Worm (Caenorhabditis elegans) whole organism, L1 larva: Measurements from ENCODE around the gene taf-6.1.

ENCODE experiments used
- C04F5.9 ChIP-seq: sonication (generic microtip); optimal IDR thresholded peaks from 2 replicates; lab custom pipeline; 2016; ENCODE audit warnings: missing genetic modification characterization, missing compliant biosample characterization
- Y116A8C.19 ChIP-seq: sonication (generic microtip); optimal IDR thresholded peaks from 2 replicates; lab custom pipeline; 2016; ENCODE audit warnings: missing compliant biosample characterization, missing genetic modification characterization, borderline replicate concordance
- aha-1 ChIP-seq: fragments of 150-350 bp; optimal IDR thresholded peaks from 2 replicates; lab custom pipeline; 2014; ENCODE audit warnings: missing biosample characterization, missing genetic modification characterization
- aly-2 ChIP-seq: fragments of 150-350 bp; optimal IDR thresholded peaks from 2 replicates; lab custom pipeline; 2014; ENCODE audit warnings: missing biosample characterization, missing genetic modification characterization
- ama-1 ChIP-seq: fragments of 150-350 bp; optimal IDR thresholded peaks from 2 replicates; lab custom pipeline; 2014
- blmp-1 ChIP-seq: fragments of 150-350 bp; optimal IDR thresholded peaks from 2 replicates; lab custom pipeline; 2014; ENCODE audit warnings: missing biosample characterization, missing genetic modification characterization
- ceh-8 ChIP-seq: fragments of 200-800 bp; sonication (Bioruptor generic); optimal IDR thresholded peaks from 2 replicates; lab custom pipeline; 2018; ENCODE audit warnings: mild to moderate bottlenecking, missing genetic modification characterization, moderate library complexity, missing compliant biosample characterization
- efl-1 ChIP-seq, 4 experiments: fragments of 150-350 bp; optimal IDR thresholded peaks in 3 of 4; peaks in 1 of 4; 1 replicate in 1 of 4; 2 replicates in 3 of 4; lab custom pipeline; 2014; ENCODE audit warnings: missing biosample characterization in 2 of 4, missing genetic modification characterization in 2 of 4, missing genetic modification reagents in 2 of 4
- efl-3 ChIP-seq: fragments of 200-800 bp; sonication (Bioruptor generic); optimal IDR thresholded peaks from 2 replicates; lab custom pipeline; 2018; ENCODE audit warnings: mild to moderate bottlenecking, missing genetic modification characterization, missing compliant biosample characterization
- elt-3 ChIP-seq, 6 experiments: fragments of 150-350 bp in 1 of 6; sonication (generic microtip); optimal IDR thresholded peaks; 2 replicates each; lab custom pipeline; 2017 to 2018; ENCODE audit warnings: missing biosample characterization in 6 of 6, missing genetic modification characterization in 6 of 6, inconsistent platforms in 1 of 6
- ets-5 ChIP-seq: fragments of 200-800 bp; sonication (Bioruptor generic); IDR thresholded peaks from 2 replicates; pipeline ENCODE4 v1.3.6; 2022; ENCODE audit warnings: missing genetic modification characterization, missing compliant biosample characterization
- fkh-10 ChIP-seq: sonication (generic microtip); optimal IDR thresholded peaks from 2 replicates; lab custom pipeline; 2017; ENCODE audit warnings: missing biosample characterization, missing genetic modification reagents, missing genetic modification characterization
- fkh-4 ChIP-seq: sonication (generic microtip); optimal IDR thresholded peaks from 2 replicates; lab custom pipeline; 2016; ENCODE audit warnings: missing compliant biosample characterization, missing genetic modification characterization, borderline replicate concordance
- hlh-17 ChIP-seq: fragments of 200-800 bp; sonication (Bioruptor generic); optimal IDR thresholded peaks from 2 replicates; lab custom pipeline; 2018; ENCODE audit warnings: missing genetic modification characterization, mild to moderate bottlenecking, missing compliant biosample characterization, moderate library complexity, borderline replicate concordance
- hpl-2 ChIP-seq: fragments of 150-350 bp; optimal IDR thresholded peaks from 2 replicates; lab custom pipeline; 2014; ENCODE audit warnings: missing biosample characterization, missing genetic modification reagents, missing genetic modification characterization
- irx-1 ChIP-seq: sonication (generic microtip); optimal IDR thresholded peaks from 2 replicates; lab custom pipeline; 2016; ENCODE audit warnings: missing genetic modification characterization, missing compliant biosample characterization
- jun-1 ChIP-seq: fragments of 150-350 bp; optimal IDR thresholded peaks from 2 replicates; lab custom pipeline; 2014; ENCODE audit warnings: missing biosample characterization, missing genetic modification reagents, missing genetic modification characterization
- lin-13 ChIP-seq: fragments of 150-350 bp; optimal IDR thresholded peaks from 2 replicates; lab custom pipeline; 2014; ENCODE audit warnings: missing biosample characterization, missing genetic modification reagents, missing genetic modification characterization
- lin-14 ChIP-seq: fragments of 200-800 bp; sonication (Bioruptor generic); optimal IDR thresholded peaks from 2 replicates; lab custom pipeline; 2018; ENCODE audit warnings: mild to moderate bottlenecking, missing genetic modification characterization, moderate library complexity, missing compliant biosample characterization
- lin-15B ChIP-seq: fragments of 150-350 bp; sonication (generic microtip); optimal IDR thresholded peaks from 3 replicates; lab custom pipeline; 2014; ENCODE audit warnings: missing biosample characterization, missing genetic modification characterization
- lin-35 ChIP-seq, 2 experiments: fragments of 150-350 bp; optimal IDR thresholded peaks; 2 replicates each; lab custom pipeline; 2014; ENCODE audit warnings: missing biosample characterization in 2 of 2, missing genetic modification characterization in 2 of 2, missing genetic modification reagents in 2 of 2
- lir-3 ChIP-seq: sonication (generic microtip); optimal IDR thresholded peaks from 2 replicates; lab custom pipeline; 2016; ENCODE audit warnings: mild to moderate bottlenecking, missing genetic modification characterization, moderate library complexity, missing compliant biosample characterization; ENCODE audit not compliant: poor library complexity
- lsy-2 ChIP-seq, 2 experiments: fragments of 150-350 bp; optimal IDR thresholded peaks; 2 replicates each; lab custom pipeline; 2014; ENCODE audit warnings: missing biosample characterization in 2 of 2, missing genetic modification characterization in 2 of 2
- mab-9 ChIP-seq: fragments of 200-800 bp; sonication (Bioruptor generic); IDR thresholded peaks from 2 replicates; pipeline ENCODE4 v1.3.6; 2022; ENCODE audit warnings: missing genetic modification reagents, missing genetic modification characterization, missing compliant biosample characterization
- mdl-1 ChIP-seq, 2 experiments: fragments of 150-350 bp; optimal IDR thresholded peaks; 2 replicates each; lab custom pipeline; 2014 to 2017; ENCODE audit warnings: missing biosample characterization in 2 of 2, missing genetic modification characterization in 2 of 2, inconsistent platforms in 1 of 2
- mef-2 ChIP-seq: fragments of 150-350 bp; optimal IDR thresholded peaks from 2 replicates; lab custom pipeline; 2014; ENCODE audit warnings: missing biosample characterization, missing genetic modification characterization
- mep-1 ChIP-seq: fragments of 150-350 bp; optimal IDR thresholded peaks from 2 replicates; lab custom pipeline; 2014; ENCODE audit warnings: missing biosample characterization, missing genetic modification characterization
- nhr-20 ChIP-seq: sonication (generic microtip); optimal IDR thresholded peaks from 2 replicates; lab custom pipeline; 2016; ENCODE audit warnings: mild to moderate bottlenecking, missing genetic modification characterization, missing compliant biosample characterization
- nhr-28 ChIP-seq: fragments of 150-350 bp; optimal IDR thresholded peaks from 2 replicates; lab custom pipeline; 2014; ENCODE audit warnings: missing biosample characterization, missing genetic modification characterization
- nhr-71 ChIP-seq: sonication (generic microtip); optimal IDR thresholded peaks from 2 replicates; lab custom pipeline; 2016; ENCODE audit warnings: mild to moderate bottlenecking, missing genetic modification characterization, moderate library complexity, missing compliant biosample characterization
- nhr-76 ChIP-seq: sonication (generic microtip); optimal IDR thresholded peaks from 2 replicates; lab custom pipeline; 2017; ENCODE audit warnings: missing biosample characterization, missing genetic modification characterization
- nhr-77 ChIP-seq: fragments of 150-350 bp; optimal IDR thresholded peaks from 2 replicates; lab custom pipeline; 2014; ENCODE audit warnings: missing biosample characterization, missing genetic modification characterization
- nhr-84 ChIP-seq: sonication (generic microtip); optimal IDR thresholded peaks from 2 replicates; lab custom pipeline; 2017; ENCODE audit warnings: missing biosample characterization, missing genetic modification characterization
- nhr-85 ChIP-seq: sonication (generic microtip); peaks from one replicate; lab custom pipeline; 2016; ENCODE audit warnings: missing genetic modification characterization, inconsistent platforms, missing compliant biosample characterization
- nhr-90 ChIP-seq: sonication (generic microtip); optimal IDR thresholded peaks from 2 replicates; lab custom pipeline; 2016; ENCODE audit warnings: mild to moderate bottlenecking, missing genetic modification characterization, missing compliant biosample characterization; ENCODE audit not compliant: poor library complexity
- pag-3 ChIP-seq: sonication (generic microtip); optimal IDR thresholded peaks from 2 replicates; lab custom pipeline; 2017; ENCODE audit warnings: missing genetic modification characterization, mild to moderate bottlenecking, missing compliant biosample characterization, antibody characterized with exemption, borderline replicate concordance; ENCODE audit not compliant: insufficient read depth
- pqm-1 ChIP-seq: sonication (generic microtip); optimal IDR thresholded peaks from 3 replicates; lab custom pipeline; 2017; ENCODE audit warnings: missing biosample characterization, missing genetic modification characterization
- rnt-1 ChIP-seq: sonication (generic microtip); optimal IDR thresholded peaks from 2 replicates; lab custom pipeline; 2016; ENCODE audit warnings: mild to moderate bottlenecking, missing genetic modification characterization, moderate library complexity, missing compliant biosample characterization
- skn-1 ChIP-seq: fragments of 150-350 bp; optimal IDR thresholded peaks from 2 replicates; lab custom pipeline; 2014; ENCODE audit warnings: missing biosample characterization, missing genetic modification characterization
- snu-23 ChIP-seq: sonication (generic microtip); optimal IDR thresholded peaks from 2 replicates; lab custom pipeline; 2016; ENCODE audit warnings: missing genetic modification characterization, missing compliant biosample characterization
- sox-4 ChIP-seq: sonication (generic microtip); optimal IDR thresholded peaks from 2 replicates; lab custom pipeline; 2016; ENCODE audit warnings: missing genetic modification characterization, missing compliant biosample characterization
- sptf-1 ChIP-seq: fragments of 150-350 bp; optimal IDR thresholded peaks from 2 replicates; lab custom pipeline; 2014; ENCODE audit warnings: missing biosample characterization, missing genetic modification characterization
- sup-37 ChIP-seq: fragments of 200-800 bp; sonication (Bioruptor generic); optimal IDR thresholded peaks from 2 replicates; lab custom pipeline; 2018; ENCODE audit warnings: mild to moderate bottlenecking, missing genetic modification characterization, missing compliant biosample characterization
- tbx-2 ChIP-seq: sonication (generic microtip); optimal IDR thresholded peaks from 2 replicates; lab custom pipeline; 2016; ENCODE audit warnings: missing genetic modification characterization, missing compliant biosample characterization
- unc-130 ChIP-seq: fragments of 150-350 bp; optimal IDR thresholded peaks from 2 replicates; lab custom pipeline; 2017; ENCODE audit warnings: missing biosample characterization, missing genetic modification characterization, inconsistent platforms
- unc-30 ChIP-seq: sonication (generic microtip); optimal IDR thresholded peaks from 2 replicates; lab custom pipeline; 2017; ENCODE audit warnings: missing biosample characterization, missing genetic modification characterization
- unc-62 ChIP-seq: fragments of 150-350 bp; optimal IDR thresholded peaks from 2 replicates; lab custom pipeline; 2014; ENCODE audit warnings: missing biosample characterization, missing genetic modification reagents, missing genetic modification characterization
- unc-98 ChIP-seq: fragments of 200-800 bp; sonication (Bioruptor generic); IDR thresholded peaks from 2 replicates; pipeline ENCODE4 v1.3.6; 2022; ENCODE audit warnings: missing genetic modification characterization, missing compliant biosample characterization
- vab-15 ChIP-seq: sonication (generic microtip); optimal IDR thresholded peaks from 2 replicates; lab custom pipeline; 2017; ENCODE audit warnings: missing genotype, mild to moderate bottlenecking, missing genetic modification characterization, missing compliant biosample characterization
- zag-1 ChIP-seq: fragments of 150-350 bp; optimal IDR thresholded peaks from 2 replicates; lab custom pipeline; 2014; ENCODE audit warnings: missing biosample characterization, missing genetic modification characterization

The taf-6.1 gene

ce11 chrII:1084899-1085298 is 42.9 kb upstream of the taf-6.1 start (continued):
- TF ChIP-seq Y116A8C.19 (no peak), mep-1 (tag; lab: Kevin White, UChicago) (peak; percentile 59), zag-1 (tag; lab: Kevin White, UChicago) (no peak), tbx-2 (tag; lab: Kevin White, UChicago) (peak; percentile 51), nhr-76 (no peak), nhr-20 (tag; lab: Kevin White, UChicago) (peak; percentile 61), nhr-84 (tag; lab: Kevin White, UChicago) (no peak), nhr-77 (no peak), mab-9 (no peak), lin-15B (no peak), ets-5 (no peak), aly-2 (no peak), pag-3 (tag; lab: Kevin White, UChicago) (no peak), irx-1 (tag; lab: Kevin White, UChicago) (peak; percentile 52), C04F5.9 (tag; lab: Kevin White, UChicago) (no peak), ceh-8 (GFP tag; lab: Kevin White, UChicago) (no peak), lin-14 (GFP tag; lab: Kevin White, UChicago) (peak; percentile 91), efl-3 (GFP tag; lab: Kevin White, UChicago) (no peak), hlh-17 (no peak), lin-35 (GFP tag; optimal IDR thresholded peaks at IDR 0.05; lab: Kevin White, UChicago) (peak in 1 of 2 experiments; percentile 44), nhr-28 (tag; lab: Kevin White, UChicago) (no peak), unc-30 (tag; lab: Kevin White, UChicago) (no peak), sup-37 (GFP tag; lab: Kevin White, UChicago) (no peak), unc-62 (no peak), nhr-71 (tag; lab: Kevin White, UChicago) (peak; percentile 88), mef-2 (tag; lab: Kevin White, UChicago) (peak; percentile 61), nhr-90 (no peak), skn-1 (tag; lab: Kevin White, UChicago) (peak; percentile 82), elt-3 (tag; optimal IDR thresholded peaks at IDR 0.05; lab: Kevin White, UChicago) (peak in 1 of 6 experiments; percentile 43), ama-1 (lab: Kevin White, UChicago) (no peak), hpl-2 (GFP tag; lab: Kevin White, UChicago) (no peak), sox-4 (tag; lab: Kevin White, UChicago) (no peak), rnt-1 (tag; lab: Kevin White, UChicago) (peak; percentile 77), lin-13 (GFP tag; lab: Kevin White, UChicago) (peak; percentile 47), jun-1 (tag; lab: Kevin White, UChicago) (peak; percentile 30), aha-1 (tag; lab: Kevin White, UChicago) (no peak), lir-3 (tag; lab: Kevin White, UChicago) (no peak), fkh-10 (GFP tag; lab: Kevin White, UChicago) (no peak), unc-98 (GFP tag; lab: Robert Waterston, UW) (no peak), sptf-1 (no peak)

DNA sequence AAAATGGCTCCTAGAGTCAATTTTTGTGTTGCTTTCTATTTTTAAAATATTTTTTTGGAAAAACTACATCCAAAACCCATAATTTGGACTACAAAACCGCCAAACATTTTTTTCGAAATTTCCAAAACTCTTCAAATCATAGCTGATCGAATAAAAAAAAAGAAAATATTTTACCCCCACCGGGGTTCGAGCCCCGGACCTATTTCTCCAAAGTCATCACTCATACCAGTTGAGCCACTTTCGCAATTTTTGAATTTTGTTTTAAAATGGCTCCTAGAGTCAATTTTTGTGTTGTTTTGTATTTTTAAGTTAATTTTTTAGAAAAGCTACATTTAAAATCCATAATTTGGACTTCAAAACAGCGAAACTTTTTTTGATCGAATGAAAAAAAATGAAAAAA is 42.2 kb upstream of the taf-6.1 start:
- no peak for TF ChIP-seq fkh-4
- TF ChIP-seq nhr-28 (tag; lab: Kevin White, UChicago): no peak
- TF ChIP-seq irx-1 (tag; lab: Kevin White, UChicago): no peak

- TF ChIP-seq tbx-2 (tag; lab: Kevin White, UChicago) (no peak), pqm-1 (tag; lab: Kevin White, UChicago) (no peak), nhr-28 (tag; lab: Kevin White, UChicago) (no peak), blmp-1 (peak; percentile 20), lsy-2 (tag; optimal IDR thresholded peaks at IDR 0.05; lab: Kevin White, UChicago) (peak in 1 of 2 experiments; percentile 15), lin-14 (GFP tag; lab: Kevin White, UChicago) (peak; percentile 50), mdl-1 (tag; optimal IDR thresholded peaks at IDR 0.05; lab: Kevin White, UChicago) (peak in 1 of 2 experiments; percentile 64), rnt-1 (tag; lab: Kevin White, UChicago) (peak; percentile 23), lin-35 (GFP tag; optimal IDR thresholded peaks at IDR 0.05; lab: Kevin White, UChicago) (peak in 1 of 2 experiments; percentile 42), nhr-85 (tag; lab: Kevin White, UChicago) (peak; percentile 76), unc-130 (tag; lab: Kevin White, UChicago) (no peak), fkh-4 (no peak), nhr-20 (tag; lab: Kevin White, UChicago) (no peak), vab-15 (no peak), efl-1 (optimal IDR thresholded peaks at IDR 0.05; lab: Kevin White, UChicago) (no peak), efl-1 (GFP tag; optimal IDR thresholded peaks at IDR 0.05 in 1 of 2; lab: Kevin White, UChicago) (peak in 1 of 2 experiments; percentile 62), snu-23 (peak; percentile 3), C04F5.9 (tag; lab: Kevin White, UChicago) (no peak)
These were observed 41.3 kb upstream of the taf-6.1 start for ce11 chrII:1086479-1086878.
